Worm (Caenorhabditis elegans): ENCODE data around the gene F13A7.7.

F13A7.7 gene

DNA sequence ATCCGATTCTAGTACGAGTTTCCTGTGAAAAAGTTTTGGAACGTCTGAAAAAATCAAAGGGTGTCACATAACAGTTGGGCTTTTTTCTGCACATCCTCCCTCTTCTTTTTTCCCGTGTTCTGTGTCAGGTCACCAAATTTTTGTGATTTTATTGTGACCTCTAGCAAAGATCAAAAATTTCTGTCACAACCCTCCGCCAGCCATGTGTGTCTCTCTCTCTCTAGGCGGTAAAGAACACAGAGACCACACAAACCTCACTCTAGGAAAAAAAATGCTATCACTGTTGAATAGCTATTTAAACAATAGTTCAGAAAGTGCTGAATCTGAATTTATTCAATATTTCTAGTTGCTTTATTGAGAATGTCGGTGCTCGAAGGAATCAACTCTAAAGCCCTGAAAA, 7.0 kb upstream of the F13A7.7 start, which contains the start of gene gst-44:
gst-44 (plus strand) TSS at position 237 of the 400 bp plus-strand sequence.
- no peak for TF ChIP-seq unc-62 (GFP tag; optimal IDR thresholded peaks at IDR 0.05)

DNA sequence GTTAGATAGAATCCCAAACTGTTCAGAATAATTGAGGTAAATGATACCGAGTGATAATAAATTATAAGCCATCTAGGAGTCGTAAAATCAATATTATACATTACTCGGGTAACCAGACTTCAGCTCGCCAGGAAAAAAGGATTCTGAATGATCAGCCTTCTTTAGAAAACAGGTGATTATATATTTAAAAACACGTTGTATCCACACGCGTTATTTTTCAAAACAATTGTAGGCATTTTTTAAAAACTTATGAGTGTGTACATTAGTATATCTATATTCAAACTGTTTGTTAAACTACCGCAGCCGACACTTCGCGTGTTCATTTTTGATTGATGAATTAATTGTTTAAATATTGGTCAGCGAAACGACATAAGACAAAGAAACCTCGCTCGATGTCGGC, 4.6 kb upstream of the F13A7.7 start, which contains the start of gene sri-65:
sri-65 (minus strand) TSS at position 101 of the 400 bp plus-strand sequence.
- no peak for TF ChIP-seq unc-62 (GFP tag; optimal IDR thresholded peaks at IDR 0.05)

DNA sequence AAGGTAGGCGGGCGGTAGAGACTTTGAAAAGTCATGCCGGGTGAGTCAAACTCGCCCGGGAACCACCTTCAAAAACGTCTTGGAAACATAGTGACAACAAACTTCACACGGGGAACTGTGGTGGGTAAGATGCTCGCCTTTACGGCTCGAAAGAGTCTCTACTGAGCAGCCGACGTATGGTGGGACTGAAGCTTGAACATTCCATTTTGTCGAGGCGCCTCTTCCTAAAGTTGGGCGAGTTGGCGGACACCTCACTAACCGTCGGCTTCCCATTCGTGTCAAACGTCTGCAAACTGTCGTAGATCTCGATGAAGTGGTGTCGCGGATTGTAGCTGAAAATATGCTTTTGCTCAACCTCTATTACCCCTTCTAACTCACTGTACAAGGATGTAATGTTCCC, 680 bp downstream of the F13A7.7 start:
- no peak for TF ChIP-seq unc-62 (GFP tag; optimal IDR thresholded peaks at IDR 0.05)

DNA sequence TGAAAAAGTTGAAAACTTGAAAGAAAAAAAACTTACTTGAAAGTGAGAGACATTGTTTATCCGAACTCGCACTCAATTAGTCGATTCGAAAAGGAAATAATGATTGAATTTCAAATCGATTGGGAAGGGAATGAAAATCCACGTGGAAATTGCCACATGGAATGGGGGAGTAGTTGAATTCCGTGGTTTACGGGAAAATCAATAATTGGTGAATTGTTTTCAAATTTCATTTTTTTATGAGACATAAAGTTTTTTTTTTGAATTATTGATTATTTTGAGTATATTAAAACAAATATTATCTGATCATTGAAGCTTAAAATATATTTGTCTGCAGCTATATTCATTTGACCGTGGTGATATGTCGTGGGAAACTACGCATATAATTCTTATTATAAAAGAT, 5.8 kb downstream of the F13A7.7 start, which contains the start of gene F13A7.1:
F13A7.1 (minus strand) TSS at position 101 of the 400 bp plus-strand sequence.
- no peak for TF ChIP-seq unc-62 (GFP tag; optimal IDR thresholded peaks at IDR 0.05)

DNA sequence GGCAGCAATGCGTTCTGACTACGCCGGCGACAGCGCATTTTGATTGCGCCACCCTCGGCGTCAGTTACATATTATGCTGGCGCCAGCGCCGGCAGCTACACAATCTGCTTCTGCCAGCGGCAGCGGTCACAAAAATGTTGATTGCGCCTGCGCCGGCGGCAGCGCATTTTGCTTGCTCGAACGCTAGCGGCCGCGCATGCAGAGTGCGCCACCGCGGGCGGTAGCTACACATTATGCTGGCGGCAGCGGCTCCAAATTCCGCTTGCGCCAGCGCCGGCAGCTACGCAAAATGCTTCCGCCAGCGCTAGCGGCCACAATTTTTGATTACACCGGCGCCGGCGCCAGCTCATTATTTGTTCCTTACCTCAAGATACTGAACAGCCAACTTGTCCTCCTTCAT, 6.4 kb downstream of the F13A7.7 start:
- no peak for TF ChIP-seq unc-62 (GFP tag; optimal IDR thresholded peaks at IDR 0.05)

DNA sequence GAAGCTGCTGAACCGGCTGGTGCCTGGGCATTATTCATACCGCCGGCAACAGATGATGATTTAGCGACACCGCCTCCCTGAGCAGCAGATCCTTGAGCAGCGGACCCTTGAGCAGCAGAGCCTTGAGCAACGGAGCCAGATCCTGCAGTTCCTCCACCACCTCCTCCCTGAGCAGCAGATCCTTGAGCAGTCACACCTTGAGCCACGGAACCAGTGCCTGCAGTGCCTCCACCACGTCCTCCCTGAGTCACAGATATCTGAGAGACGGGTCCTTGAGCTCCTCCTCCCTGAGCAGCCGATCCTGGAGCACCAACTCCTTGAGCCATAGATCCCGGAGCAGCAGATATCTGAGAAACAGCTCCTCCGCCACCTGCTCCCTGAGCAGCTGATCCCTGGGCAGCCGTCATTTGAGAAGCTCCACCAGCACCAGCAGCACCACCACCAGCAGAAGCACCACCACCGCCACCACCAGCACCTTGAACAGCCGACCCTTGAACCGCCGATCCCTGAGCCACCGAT, 7.1 kb downstream of the F13A7.7 start:
- TF ChIP-seq unc-62 (GFP tag; optimal IDR thresholded peaks at IDR 0.05) = no peak

DNA sequence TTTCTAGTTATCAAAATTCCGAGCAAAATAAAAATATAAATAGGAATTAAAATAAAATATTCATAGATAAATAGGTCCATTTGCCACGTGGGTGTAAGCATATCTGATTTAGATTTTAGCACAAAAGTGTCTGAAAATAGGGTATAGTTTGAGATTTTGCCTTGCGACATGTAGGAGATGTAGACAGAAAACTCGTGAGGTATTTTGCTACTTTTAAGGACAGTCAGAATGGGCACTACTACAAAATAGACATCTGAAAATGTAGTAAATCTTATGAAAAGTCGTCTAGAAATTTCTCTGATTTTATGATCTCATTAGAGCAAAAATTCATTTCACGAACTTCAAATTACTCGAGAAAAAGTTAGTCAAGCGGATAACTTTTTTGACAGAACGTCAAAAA, 9.0 kb downstream of the F13A7.7 start, which contains the start of gene srv-34:
srv-34 (minus strand) TSS at position 101 of the 400 bp plus-strand sequence.
- TF ChIP-seq unc-62 (GFP tag; optimal IDR thresholded peaks at IDR 0.05) = no peak

DNA sequence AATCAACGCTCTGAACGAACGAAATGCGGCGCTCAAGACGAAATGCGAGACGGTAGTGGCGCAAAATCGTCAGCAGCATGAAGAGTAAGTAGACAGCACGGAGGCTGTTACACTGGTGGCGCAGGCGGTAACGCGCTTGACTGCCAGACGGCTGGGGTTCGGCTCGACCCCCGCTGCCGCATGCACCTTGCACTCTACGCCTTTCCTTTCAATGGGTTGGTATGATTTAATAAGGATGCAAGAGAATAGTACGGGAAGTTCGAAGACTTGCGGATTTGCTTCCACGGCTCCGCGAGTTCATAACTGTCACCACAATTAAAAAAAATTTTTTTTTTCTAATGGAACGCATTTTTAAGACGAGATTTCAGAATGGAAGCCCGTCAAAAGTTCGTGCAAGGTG, 13.6 kb downstream of the F13A7.7 start:
- TF ChIP-seq unc-62 (GFP tag; optimal IDR thresholded peaks at IDR 0.05) = no peak

DNA sequence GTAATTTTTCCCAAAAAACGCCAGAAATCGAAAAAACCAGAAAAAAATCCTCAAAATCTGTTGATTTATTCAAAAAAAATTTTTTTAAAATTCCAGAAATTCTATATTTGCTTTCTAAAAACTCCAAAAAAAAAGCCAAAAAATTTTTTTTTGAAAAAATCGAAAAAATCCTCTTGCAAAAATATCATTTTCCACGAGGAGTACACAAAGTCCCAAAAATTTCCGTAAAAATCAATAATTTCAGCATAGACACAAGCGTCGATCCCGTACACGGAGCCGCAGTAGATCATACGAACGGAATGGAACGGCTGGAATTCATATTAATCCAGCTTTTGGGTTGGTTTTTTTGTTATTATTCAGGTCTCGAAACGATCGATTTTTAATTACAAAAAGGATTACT, 15.5 kb downstream of the F13A7.7 start:
- TF ChIP-seq unc-62 (GFP tag; optimal IDR thresholded peaks at IDR 0.05) = no peak

DNA sequence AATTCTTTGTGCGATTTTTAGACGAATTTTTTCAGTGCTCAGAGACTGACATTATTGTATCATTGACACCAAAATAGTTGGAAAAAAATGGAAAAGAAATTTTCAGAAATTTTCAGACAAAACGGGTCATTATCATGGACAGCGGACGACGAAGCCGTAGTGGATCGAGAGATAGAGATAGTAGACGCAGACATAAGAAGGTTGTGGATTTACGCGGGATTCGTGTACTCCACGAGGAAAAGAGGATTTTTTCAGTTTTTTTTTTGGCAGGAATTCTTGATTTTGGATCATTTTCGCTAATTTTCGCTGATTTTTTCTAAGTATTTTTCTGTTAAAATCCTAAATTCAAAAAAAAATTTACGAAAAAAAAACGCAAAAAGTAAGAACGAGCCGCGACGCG, 16.1 kb downstream of the F13A7.7 start, which contains the start of gene W08G11.3:
W08G11.3 (plus strand) TSS at position 107 of the 400 bp plus-strand sequence.
- TF ChIP-seq unc-62 (GFP tag; optimal IDR thresholded peaks at IDR 0.05) = no peak

DNA sequence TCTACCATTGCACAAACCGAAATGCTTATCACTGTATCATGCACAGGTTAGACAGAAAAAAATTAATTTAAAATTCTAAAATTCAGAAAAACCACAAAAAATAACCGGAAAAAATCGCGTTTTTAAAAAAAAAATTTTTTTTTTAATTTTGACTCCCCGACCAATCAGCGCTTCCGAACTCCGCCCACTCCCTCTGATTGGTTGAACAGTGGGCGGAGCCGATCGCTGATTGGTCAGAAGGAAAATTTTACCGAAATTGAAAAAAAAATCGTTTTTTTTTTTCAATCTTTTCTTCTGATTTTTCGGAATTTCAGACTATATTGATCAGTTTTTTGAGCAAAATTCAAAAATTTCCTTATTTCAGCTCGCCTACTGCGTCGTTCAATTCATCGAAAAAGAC, 22.3 kb downstream of the F13A7.7 start:
- TF ChIP-seq unc-62 (GFP tag; optimal IDR thresholded peaks at IDR 0.05) = no peak

DNA sequence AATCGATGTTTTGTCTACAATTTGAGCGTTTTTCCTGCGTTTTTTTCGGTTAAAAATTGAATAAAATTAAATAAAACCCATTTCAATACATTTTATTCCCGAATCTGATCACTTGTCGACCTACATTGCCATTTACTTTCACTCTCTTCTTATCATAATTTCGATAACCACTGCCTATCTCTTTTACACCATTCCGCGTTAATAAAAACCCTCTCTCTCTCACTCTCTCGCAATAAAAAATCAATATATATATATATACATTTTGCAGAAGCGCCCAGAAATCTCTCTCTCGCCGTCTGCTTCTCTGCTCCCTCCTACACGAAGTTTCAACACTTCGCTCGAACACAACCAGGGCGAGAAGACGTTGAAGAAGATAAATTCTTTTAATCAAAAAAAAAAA, 26.4 kb downstream of the F13A7.7 start, which contains the start of gene pptr-1:
pptr-1 (plus strand) TSS at position 269 of the 400 bp plus-strand sequence.
- no peak for TF ChIP-seq unc-62 (GFP tag; optimal IDR thresholded peaks at IDR 0.05)

DNA sequence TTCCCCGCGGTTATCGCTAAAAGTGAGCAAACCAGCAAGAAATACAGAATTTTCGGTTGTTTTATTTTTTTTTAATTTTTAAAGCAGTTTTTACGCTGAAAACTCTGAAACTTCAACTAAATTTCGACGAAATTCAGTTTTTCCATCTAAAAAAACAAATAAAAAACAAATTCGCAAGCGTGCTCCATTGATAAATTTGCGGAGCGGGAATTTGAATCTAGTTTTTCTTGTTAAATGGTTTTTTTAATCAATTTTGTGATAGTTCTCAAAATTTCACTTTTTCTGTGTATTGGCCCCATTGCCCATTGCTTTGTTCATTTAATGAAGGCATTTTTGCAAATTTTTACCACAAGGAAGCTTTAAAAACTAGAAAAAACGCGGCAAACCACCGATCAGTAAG, 26.8 kb downstream of the F13A7.7 start:
- TF ChIP-seq unc-62 (GFP tag; optimal IDR thresholded peaks at IDR 0.05) = no peak

DNA sequence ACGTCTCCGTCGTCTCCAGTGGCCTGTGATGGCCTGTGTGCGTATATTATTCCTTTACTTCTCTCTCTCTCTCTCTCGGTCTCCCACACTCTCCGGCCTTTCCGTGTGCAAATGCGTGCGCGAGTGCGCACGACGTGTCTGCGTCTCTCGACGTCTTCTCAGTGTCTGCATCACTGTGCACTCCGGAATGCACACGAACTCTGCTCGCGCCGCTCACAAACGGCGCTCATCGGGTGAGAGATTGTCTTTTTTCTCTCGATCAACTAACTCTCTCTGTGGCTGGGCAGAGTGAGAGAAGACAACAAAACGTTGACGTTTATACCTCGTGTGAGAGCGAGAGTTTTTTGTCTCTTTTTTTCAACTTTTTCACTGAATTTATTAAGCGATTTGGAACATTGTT, 27.7 kb downstream of the F13A7.7 start:
- TF ChIP-seq unc-62 (GFP tag; optimal IDR thresholded peaks at IDR 0.05) = no peak

DNA sequence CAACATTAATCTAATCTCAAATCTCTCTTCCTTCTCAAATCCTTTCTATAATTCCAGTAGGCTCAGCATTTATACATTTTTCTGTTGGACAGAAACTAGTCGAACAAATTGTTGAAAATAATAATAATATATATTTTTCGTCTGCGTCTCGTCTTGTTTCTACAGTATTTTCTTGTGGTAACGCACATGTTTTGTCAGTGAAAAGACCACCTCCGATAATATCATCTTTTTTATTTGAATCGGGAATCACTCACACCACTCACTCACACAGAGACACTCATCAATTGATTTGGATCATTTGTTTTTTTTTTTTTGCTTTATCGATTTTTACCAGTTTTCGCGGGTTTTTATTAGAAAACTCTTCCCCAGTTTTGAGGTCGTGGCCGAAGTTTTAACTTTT, 29.0 kb downstream of the F13A7.7 start:
- TF ChIP-seq unc-62 (GFP tag; optimal IDR thresholded peaks at IDR 0.05) = no peak

DNA sequence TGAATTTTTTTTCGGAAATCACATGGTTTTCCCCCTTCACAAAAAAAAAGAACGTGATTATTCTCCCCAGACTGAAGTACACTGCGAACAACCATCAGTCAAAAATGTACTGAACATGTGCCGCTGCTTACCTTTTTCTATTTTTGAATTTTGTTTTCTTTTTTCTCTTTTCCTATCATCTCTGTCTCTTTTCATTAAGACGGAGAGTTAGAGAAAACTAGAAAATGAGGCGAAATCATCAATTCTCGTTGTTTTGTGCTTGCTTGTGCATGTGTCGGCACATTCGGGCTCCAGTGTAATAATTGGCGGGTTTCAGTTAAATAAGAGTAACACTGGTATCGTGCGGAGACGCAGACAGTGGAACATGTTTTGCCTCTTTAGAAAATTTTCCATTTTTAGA, 31.3 kb downstream of the F13A7.7 start:
- no peak for TF ChIP-seq unc-62 (GFP tag; optimal IDR thresholded peaks at IDR 0.05)

DNA sequence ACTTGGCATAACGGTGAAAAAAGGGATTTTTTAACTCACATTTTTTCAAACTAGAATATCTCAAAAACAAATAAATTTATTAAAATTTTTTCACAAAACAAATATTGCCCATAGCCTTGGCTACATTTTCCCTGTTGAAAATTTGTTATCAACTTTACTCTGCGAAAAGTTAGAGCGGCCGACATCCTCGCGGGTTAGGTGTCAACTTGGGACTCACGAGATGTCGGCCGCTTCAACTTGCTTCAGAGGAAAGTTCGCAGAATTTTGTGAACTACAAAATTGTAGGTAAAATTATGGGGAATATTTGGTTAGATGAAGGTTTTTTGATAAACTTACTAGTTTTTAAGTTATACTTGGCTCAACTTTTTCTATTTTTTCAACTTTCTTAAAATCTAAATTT, 31.9 kb downstream of the F13A7.7 start:
- no peak for TF ChIP-seq unc-62 (GFP tag; optimal IDR thresholded peaks at IDR 0.05)

Data from whole organism, dauer.